Worm (Caenorhabditis elegans): Measurements from ENCODE around the gene mdt-10.

mdt-10 gene

DNA sequence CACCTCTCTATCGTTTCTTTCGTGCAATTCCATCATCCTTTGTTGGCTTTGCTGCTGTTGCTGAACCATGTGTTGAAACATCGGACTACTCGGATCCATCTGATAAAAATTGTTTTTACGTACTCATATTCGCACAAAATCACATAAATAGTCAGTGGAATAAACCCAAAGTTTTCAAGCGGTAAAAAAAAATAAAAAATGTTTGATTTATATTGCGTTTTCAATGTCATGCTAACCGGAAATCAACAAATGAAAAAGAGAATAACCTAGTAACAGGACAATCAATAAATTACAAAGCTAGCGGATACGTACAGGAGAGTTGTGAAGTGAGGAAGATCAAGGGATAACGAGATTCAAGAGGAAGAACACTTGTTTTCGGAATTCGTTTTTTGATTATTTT lies at the start of gene mdt-10:
mdt-10 (minus strand) TSS at position 101 of the 400 bp plus-strand sequence.
- TF ChIP-seq sox-4 (tag; optimal IDR thresholded peaks at IDR 0.05), result no peak
- no peak for TF ChIP-seq K09A11.1 (tag; optimal IDR thresholded peaks at IDR 0.05; ENCODE audit: insufficient read depth)
- no peak for TF ChIP-seq fax-1 (tag; optimal IDR thresholded peaks at IDR 0.05)
- TF ChIP-seq pqm-1 (tag; optimal IDR thresholded peaks at IDR 0.05), result no peak
- no peak for TF ChIP-seq unc-86 (tag; optimal IDR thresholded peaks at IDR 0.05)
- TF ChIP-seq C38D4.7 (GFP tag; optimal IDR thresholded peaks at IDR 0.05), result no peak
- TF ChIP-seq rnt-1 (tag; optimal IDR thresholded peaks at IDR 0.05), result no peak
- TF ChIP-seq lim-6 (tag; optimal IDR thresholded peaks at IDR 0.05), result no peak
- no peak for TF ChIP-seq elt-4 (tag; optimal IDR thresholded peaks at IDR 0.05)

DNA sequence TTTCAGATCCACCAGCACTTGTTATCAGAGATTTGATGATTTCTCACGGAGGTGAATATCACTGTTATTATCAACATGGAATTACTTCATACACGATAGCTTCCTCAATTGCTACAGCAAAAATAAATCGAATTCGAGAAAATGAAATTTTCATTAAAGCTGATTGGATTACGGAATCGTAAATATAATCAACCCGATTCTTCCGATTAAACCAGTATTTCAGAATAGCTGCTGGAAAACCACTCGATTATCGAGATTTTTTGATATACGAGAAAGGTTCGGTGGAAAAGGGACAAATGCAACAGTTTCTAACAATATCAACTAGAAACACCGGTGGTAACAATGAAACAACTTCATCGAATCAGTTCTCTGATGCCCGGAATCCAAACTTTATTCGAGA lies 47.1 kb upstream of the mdt-10 start:
- TF ChIP-seq ets-4 (tag; optimal IDR thresholded peaks at IDR 0.05), result no peak
- TF ChIP-seq hlh-6 (tag; optimal IDR thresholded peaks at IDR 0.05), result no peak
- TF ChIP-seq dmd-4 (tag; optimal IDR thresholded peaks at IDR 0.05; ENCODE audit: borderline replicate concordance), result no peak
- TF ChIP-seq K02D7.2 (tag; optimal IDR thresholded peaks at IDR 0.05), result no peak
- no peak for TF ChIP-seq ceh-30 (tag; optimal IDR thresholded peaks at IDR 0.05)
- no peak for TF ChIP-seq nhr-232 (tag; optimal IDR thresholded peaks at IDR 0.05)
- no peak for TF ChIP-seq C38D4.7 (GFP tag; optimal IDR thresholded peaks at IDR 0.05)

DNA sequence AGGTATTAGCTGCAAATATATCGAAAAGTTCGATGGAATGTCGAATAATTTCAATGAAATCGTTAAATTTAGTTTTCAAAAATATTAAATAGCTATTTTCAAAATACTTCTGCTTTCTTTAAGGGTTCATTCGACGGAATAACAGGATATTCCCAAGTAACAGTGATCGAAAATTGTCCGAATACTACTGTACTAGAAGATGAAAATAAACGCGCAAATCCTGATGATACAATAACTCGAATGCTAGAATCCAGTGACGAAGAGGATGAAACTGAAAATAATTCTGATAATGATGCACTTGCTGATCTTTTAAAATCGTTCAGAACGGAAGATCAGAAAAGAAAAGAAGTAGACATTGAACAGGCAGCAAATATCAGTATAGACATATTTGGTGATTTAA lies 45.9 kb upstream of the mdt-10 start:
- no peak for TF ChIP-seq lin-11 (tag; optimal IDR thresholded peaks at IDR 0.05)
- TF ChIP-seq hlh-15 (tag; optimal IDR thresholded peaks at IDR 0.05), result no peak
- no peak for TF ChIP-seq unc-42 (tag; optimal IDR thresholded peaks at IDR 0.05)

DNA sequence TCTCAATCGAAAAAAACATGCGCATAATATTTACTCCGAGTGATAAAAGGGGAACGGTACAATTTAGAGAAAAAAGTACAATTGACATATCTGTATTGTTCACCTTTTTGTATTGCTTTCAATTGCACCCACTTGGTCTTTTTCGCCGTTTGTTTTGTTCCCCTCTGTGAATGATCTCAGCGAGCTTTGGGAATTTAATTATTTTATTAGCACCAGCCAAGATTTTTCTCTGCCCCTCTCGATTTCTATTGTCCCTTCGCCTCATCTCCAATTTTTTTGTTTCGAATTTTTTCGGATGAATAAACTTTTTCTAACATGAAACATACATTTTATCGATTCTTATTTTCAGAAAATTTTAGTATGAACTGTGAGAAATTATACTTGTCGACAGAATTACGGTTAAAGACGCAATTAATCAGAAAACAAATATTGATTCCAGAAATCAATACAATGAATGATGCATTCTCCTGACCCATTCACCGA lies 45.4 kb upstream of the mdt-10 start, which contains the start of gene rev-1:
rev-1 (plus strand) TSS at position 433 of the 483 bp plus-strand sequence.
- TF ChIP-seq fkh-10 (GFP tag; optimal IDR thresholded peaks at IDR 0.05) (no peak), unc-3 (GFP tag; conservative IDR thresholded peaks at IDR 0.05) (no peak), unc-3 (tag; optimal IDR thresholded peaks at IDR 0.05) (no peak), ceh-18 (tag; optimal IDR thresholded peaks at IDR 0.05) (no peak), sox-2 (GFP tag; IDR thresholded peaks at IDR 0.05) (no peak), unc-42 (tag; optimal IDR thresholded peaks at IDR 0.05) (peak; percentile 40)

DNA sequence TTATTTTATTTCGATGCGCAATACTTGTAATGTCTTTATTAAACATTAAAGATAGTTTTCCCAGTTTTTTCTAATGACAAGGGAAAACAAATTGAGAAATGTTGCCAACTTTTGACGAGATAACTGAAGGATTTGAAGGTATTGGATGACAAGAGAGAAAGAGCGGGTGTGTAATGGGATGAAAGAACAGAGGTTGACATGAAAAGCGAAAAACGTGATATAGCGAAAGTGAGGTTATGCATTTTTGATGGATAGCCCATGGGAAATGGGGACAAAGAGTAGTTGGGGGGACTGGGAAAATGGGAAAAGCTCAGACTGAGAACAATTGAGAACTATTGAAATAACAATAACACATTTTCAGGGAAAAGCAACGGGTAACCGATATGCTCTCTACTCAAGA lies 40.3 kb upstream of the mdt-10 start:
- TF ChIP-seq unc-55 (GFP tag; optimal IDR thresholded peaks at IDR 0.05), result peak; percentile 54
- no peak for TF ChIP-seq ceh-18 (tag; optimal IDR thresholded peaks at IDR 0.05)

DNA sequence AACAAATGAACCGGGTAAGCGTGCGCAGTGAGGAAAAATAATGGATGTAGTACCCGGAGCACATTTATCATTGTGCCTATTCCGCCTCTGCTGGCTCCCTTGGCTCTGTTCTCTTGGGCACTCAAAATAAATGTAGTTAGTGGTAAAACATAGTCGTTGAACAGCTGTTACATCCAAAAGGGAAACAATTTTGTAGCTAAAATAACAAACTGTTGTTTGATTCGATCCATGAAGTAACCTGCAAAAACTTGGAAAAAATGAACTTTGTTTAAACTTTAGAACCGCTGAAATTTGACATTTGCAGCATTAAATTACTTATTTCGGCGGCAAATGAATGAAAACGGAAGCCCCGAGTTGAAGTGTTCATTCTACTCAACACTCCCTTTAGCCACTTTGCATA lies 38.8 kb upstream of the mdt-10 start:
- TF ChIP-seq ceh-34 (tag; optimal IDR thresholded peaks at IDR 0.05) (peak; percentile 69), ceh-18 (tag; optimal IDR thresholded peaks at IDR 0.05) (no peak)

DNA sequence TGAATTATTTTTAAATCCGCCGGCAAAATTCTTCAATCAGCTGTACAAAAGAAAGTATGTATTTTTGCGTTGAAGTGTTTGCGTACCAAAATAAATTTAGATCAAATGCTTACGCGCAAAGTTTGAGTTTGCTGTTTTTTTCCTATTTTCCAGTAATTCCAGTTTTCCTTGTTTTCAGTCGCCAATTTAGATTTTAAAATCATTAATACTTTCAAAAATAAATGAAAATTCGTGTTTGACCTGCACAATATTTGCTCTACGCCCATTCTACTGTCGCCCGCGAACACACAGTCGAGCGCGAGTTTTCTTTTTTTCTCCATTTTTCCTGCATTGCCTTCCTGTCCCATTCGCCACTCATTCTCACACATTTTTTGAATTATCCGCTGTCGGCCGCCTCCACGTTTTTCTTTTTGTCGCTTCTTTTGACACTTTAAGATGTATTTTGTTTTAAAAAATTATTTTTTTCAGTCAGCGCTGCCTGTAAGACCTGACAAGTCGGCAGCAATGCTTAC lies 38.0 kb upstream of the mdt-10 start, which contains the start of gene ptc-1:
ptc-1 (plus strand) TSS at position 462 of the 512 bp plus-strand sequence.
- TF ChIP-seq odd-2 (tag; optimal IDR thresholded peaks at IDR 0.05) (no peak), ttx-3 (tag; optimal IDR thresholded peaks at IDR 0.05) (no peak), ceh-31 (tag; optimal IDR thresholded peaks at IDR 0.05) (no peak), hlh-30 (tag; optimal IDR thresholded peaks at IDR 0.05; ENCODE audit: insufficient read depth) (no peak), unc-42 (tag; optimal IDR thresholded peaks at IDR 0.05) (no peak), unc-86 (tag; optimal IDR thresholded peaks at IDR 0.05) (no peak), che-1 (tag; optimal IDR thresholded peaks at IDR 0.05) (no peak), elt-2 (tag; optimal IDR thresholded peaks at IDR 0.05) (no peak), fkh-6 (tag; optimal IDR thresholded peaks at IDR 0.05) (no peak), lin-11 (tag; optimal IDR thresholded peaks at IDR 0.05) (no peak), ceh-24 (tag; optimal IDR thresholded peaks at IDR 0.05) (no peak), tbx-7 (tag; optimal IDR thresholded peaks at IDR 0.05) (no peak), hlh-13 (GFP tag; optimal IDR thresholded peaks at IDR 0.05) (no peak), nhr-11 (tag; optimal IDR thresholded peaks at IDR 0.05) (no peak)

Data from whole organism, late embryonic.